Worm (Caenorhabditis elegans): ENCODE results near the gene ZK970.8.

Gene ZK970.8

ce11 chrII:10349915-10350314 is 40.5 kb downstream of the ZK970.8 start, which contains the start of gene stip-1:
Gene stip-1, minus strand, starts transcription at chrII:10350012.
- TF ChIP-seq egl-27 (tag; optimal IDR thresholded peaks at IDR 0.05), result no peak
- no peak for TF ChIP-seq daf-12 (tag; optimal IDR thresholded peaks at IDR 0.05)
- TF ChIP-seq fkh-2 (tag; optimal IDR thresholded peaks at IDR 0.05), result no peak

- peak; percentile 72 for TF ChIP-seq lin-15B (tag; optimal IDR thresholded peaks at IDR 0.05)
- no peak for TF ChIP-seq zag-1 (tag; optimal IDR thresholded peaks at IDR 0.05)
- peak; percentile 39 for TF ChIP-seq pha-4 (tag; optimal IDR thresholded peaks at IDR 0.05)
- peak; percentile 1 for TF ChIP-seq R02D3.7 (tag; optimal IDR thresholded peaks at IDR 0.05)
- TF ChIP-seq nhr-23 (tag; optimal IDR thresholded peaks at IDR 0.05), result peak; percentile 23
Observed at ce11 chrII:10350487-10350886, 41.0 kb downstream of the ZK970.8 start, which contains the start of gene C07E3.9. Gene C07E3.9, plus strand, starts transcription at chrII:10350756.

DNA sequence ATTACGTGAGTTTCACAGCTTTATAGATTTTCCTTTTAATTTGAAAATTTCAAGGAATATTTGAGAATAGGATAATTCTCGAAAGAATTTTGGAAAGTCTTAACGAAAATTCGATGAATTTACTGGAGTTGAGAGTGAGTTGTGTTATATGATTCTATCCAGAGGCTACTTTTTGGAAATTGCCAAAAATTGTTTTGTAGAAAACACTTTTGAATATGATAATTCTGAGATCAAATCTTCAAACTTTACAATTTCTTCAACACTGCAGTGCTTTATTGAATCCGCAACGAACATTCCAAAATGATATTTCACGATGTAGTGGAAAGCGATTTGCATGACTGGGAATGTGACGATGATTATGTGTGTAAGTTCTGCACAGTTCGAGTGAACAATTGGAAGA is 42.5 kb downstream of the ZK970.8 start, which contains the start of gene C07E3.8:
Gene C07E3.8 (plus strand): TSS at position 301 of the 400 bp plus-strand sequence.
- TF ChIP-seq ZK546.5 (tag; optimal IDR thresholded peaks at IDR 0.05) (no peak), ztf-4 (tag; optimal IDR thresholded peaks at IDR 0.05) (no peak), daf-12 (tag; optimal IDR thresholded peaks at IDR 0.05) (no peak), skn-1 (tag; optimal IDR thresholded peaks at IDR 0.05) (no peak)

DNA sequence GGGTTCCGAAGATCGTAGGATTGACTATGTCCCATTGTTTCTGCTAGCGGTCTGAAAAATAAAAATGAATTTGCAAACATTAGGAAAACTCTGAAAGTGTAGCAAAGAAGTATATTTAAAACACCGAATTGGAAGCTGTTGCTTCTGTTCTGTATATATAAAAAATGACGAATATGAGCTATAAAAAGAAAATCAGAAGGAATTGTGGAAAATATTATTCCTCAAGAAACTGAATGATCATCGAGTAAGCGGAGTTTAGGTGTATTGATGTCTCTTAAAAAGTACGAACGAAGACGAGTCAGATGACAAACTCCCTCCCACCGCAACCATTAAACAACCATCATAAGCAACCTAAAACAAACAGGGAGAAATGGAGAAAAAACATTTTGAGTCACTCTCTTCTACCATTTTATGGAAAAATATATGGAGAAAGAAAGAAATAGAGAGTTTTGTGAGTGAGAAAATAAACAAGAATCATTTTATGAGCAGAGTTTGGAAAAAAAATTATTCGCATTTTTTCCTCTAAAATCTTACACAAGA is 48.1 kb downstream of the ZK970.8 start, which contains the start of gene C07E3.3:
Gene C07E3.3 (minus strand): TSS at position 51 of the 540 bp plus-strand sequence.
- TF ChIP-seq daf-12 (tag; optimal IDR thresholded peaks at IDR 0.05) (no peak), pha-4 (tag; optimal IDR thresholded peaks at IDR 0.05) (peak; percentile 74)
